Fruit fly (Drosophila melanogaster): Measurements from ENCODE around the gene a10.

DNA sequence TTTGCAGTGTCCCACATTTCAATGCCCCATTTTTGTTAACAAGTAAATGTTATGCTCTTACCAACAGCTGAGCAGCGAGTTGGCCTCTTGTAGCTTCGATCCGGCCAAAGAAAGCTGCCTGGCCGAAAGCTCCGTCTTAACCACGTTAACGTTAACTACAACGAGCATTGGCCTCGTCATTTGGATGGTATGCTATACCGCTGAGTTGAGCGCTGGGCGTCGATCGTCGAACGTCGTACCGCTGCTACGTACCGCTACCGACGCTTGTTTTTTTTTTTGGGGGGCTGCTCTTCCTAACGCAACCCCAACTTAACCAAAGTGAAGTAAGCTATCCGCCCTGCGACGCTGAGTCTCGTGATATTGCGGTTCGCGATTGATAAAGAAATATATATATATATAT, 25.8 kb upstream of the a10 start, which contains the start of gene rogdi:
- TF ChIP-seq psq (GFP tag; optimal IDR thresholded peaks at IDR 0.05), result no peak
- TF ChIP-seq N (GFP tag; optimal IDR thresholded peaks at IDR 0.05), result no peak
- no peak for TF ChIP-seq pan (optimal IDR thresholded peaks at IDR 0.05)
- no peak for TF ChIP-seq lola (GFP tag; optimal IDR thresholded peaks at IDR 0.05)

Measured in whole organism, wandering third instar larva.